Fruit fly (Drosophila melanogaster) whole organism, embryonic: ENCODE results near the gene tj.

Source experiments
- Adf1 ChIP-seq: fragments of 200-800 bp; sonication (Bioruptor generic); IDR thresholded peaks from 2 replicates; pipeline ENCODE4 v1.3.6; 2022; ENCODE audit warnings: missing biosample characterization, missing genetic modification characterization
- B-H1 ChIP-seq: fragments of 200-800 bp; sonication (Bioruptor generic); IDR thresholded peaks from 3 replicates; pipeline ENCODE4 v1.3.6; 2022; ENCODE audit warnings: missing biosample characterization, missing genetic modification characterization
- CG10267 ChIP-seq: fragments of 200-800 bp; sonication (Bioruptor generic); optimal IDR thresholded peaks from 2 replicates; lab custom pipeline; 2018; ENCODE audit warnings: missing biosample characterization, mild to moderate bottlenecking, missing genetic modification characterization, moderate library complexity
- CG10654 ChIP-seq: fragments of 200-800 bp; sonication (Bioruptor generic); optimal IDR thresholded peaks from 2 replicates; lab custom pipeline; 2016; ENCODE audit warnings: missing biosample characterization, missing genetic modification characterization
- CG10959 ChIP-seq: fragments of 200-800 bp; sonication (Bioruptor generic); IDR thresholded peaks from 2 replicates; pipeline ENCODE4 v1.3.6; 2022; ENCODE audit warnings: missing biosample characterization, missing genetic modification characterization
- CG11085 ChIP-seq: fragments of 200-800 bp; sonication (Bioruptor generic); IDR thresholded peaks from 2 replicates; pipeline ENCODE4 v1.3.6; 2022; ENCODE audit warnings: missing biosample characterization, missing genetic modification characterization
- CG1233 ChIP-seq: fragments of 200-800 bp; sonication (Bioruptor generic); optimal IDR thresholded peaks from 4 replicates; lab custom pipeline; 2018; ENCODE audit warnings: missing biosample characterization, mild to moderate bottlenecking, missing genetic modification characterization
- CG14667 ChIP-seq: fragments of 200-800 bp; sonication (Bioruptor generic); IDR thresholded peaks from 2 replicates; pipeline ENCODE4 v1.3.6; 2022; ENCODE audit warnings: missing biosample characterization, missing genetic modification characterization
- CG14860 ChIP-seq: fragments of 200-800 bp; sonication (Bioruptor generic); IDR thresholded peaks from 3 replicates; pipeline ENCODE4 v1.3.6; 2022; ENCODE audit warnings: missing biosample characterization, missing genetic modification characterization; ENCODE audit not compliant: partially characterized antibody
- CG1603 ChIP-seq: fragments of 200-800 bp; sonication (Bioruptor generic); optimal IDR thresholded peaks from 2 replicates; lab custom pipeline; 2019; ENCODE audit warnings: missing biosample characterization, mild to moderate bottlenecking, missing genetic modification characterization, moderate library complexity
- CG16815 ChIP-seq: fragments of 200-800 bp; sonication (Bioruptor generic); optimal IDR thresholded peaks from 3 replicates; lab custom pipeline; 2017; ENCODE audit warnings: missing biosample characterization, mild to moderate bottlenecking, missing genetic modification characterization
- CG17568 ChIP-seq: fragments of 200-800 bp; sonication (Bioruptor generic); optimal IDR thresholded peaks from 2 replicates; lab custom pipeline; 2018; ENCODE audit warnings: missing biosample characterization, mild to moderate bottlenecking, missing genetic modification characterization, moderate library complexity
- CG18011 ChIP-seq: fragments of 200-800 bp; sonication (Bioruptor generic); optimal IDR thresholded peaks from 2 replicates; lab custom pipeline; 2017; ENCODE audit warnings: missing biosample characterization, missing genetic modification characterization, mild to moderate bottlenecking, moderate library complexity, missing genotype
- CG18619 ChIP-seq: fragments of 200-800 bp; sonication (Bioruptor generic); optimal IDR thresholded peaks from 3 replicates; lab custom pipeline; 2017; ENCODE audit warnings: missing biosample characterization, mild to moderate bottlenecking, missing genetic modification characterization
- CG30431 ChIP-seq: fragments of 200-800 bp; sonication (Bioruptor generic); optimal IDR thresholded peaks from 2 replicates; lab custom pipeline; 2017; ENCODE audit warnings: missing biosample characterization, missing genetic modification characterization
- CG3838 ChIP-seq: fragments of 200-800 bp; sonication (Bioruptor generic); optimal IDR thresholded peaks from 3 replicates; lab custom pipeline; 2016; ENCODE audit warnings: missing biosample characterization, missing genetic modification characterization
- CG6791 ChIP-seq: fragments of 200-800 bp; sonication (Bioruptor generic); IDR thresholded peaks from 3 replicates; pipeline ENCODE4 v1.3.6; 2022; ENCODE audit warnings: missing biosample characterization, missing genetic modification characterization; ENCODE audit not compliant: partially characterized antibody
- CG8944 ChIP-seq: fragments of 200-800 bp; sonication (Bioruptor generic); optimal IDR thresholded peaks from 3 replicates; lab custom pipeline; 2016; ENCODE audit warnings: missing biosample characterization, missing genetic modification characterization
- CG9437 ChIP-seq: fragments of 200-800 bp; sonication (Bioruptor generic); optimal IDR thresholded peaks from 2 replicates; lab custom pipeline; 2018; ENCODE audit warnings: missing biosample characterization, mild to moderate bottlenecking, missing genetic modification characterization
- CG9876 ChIP-seq: fragments of 200-800 bp; sonication (Bioruptor generic); optimal IDR thresholded peaks from 2 replicates; lab custom pipeline; 2016; ENCODE audit warnings: missing biosample characterization, missing genetic modification characterization
- Dbx ChIP-seq: fragments of 200-800 bp; sonication (Bioruptor generic); IDR thresholded peaks from 3 replicates; pipeline ENCODE4 v1.3.6; 2022; ENCODE audit warnings: missing biosample characterization, missing genetic modification characterization
- Deaf1 ChIP-seq: fragments of 200-800 bp; optimal IDR thresholded peaks from 3 replicates; lab custom pipeline; 2019; ENCODE audit warnings: missing biosample characterization, mild to moderate bottlenecking, missing genetic modification characterization, moderate library complexity
- E2f1 ChIP-seq: fragments of 200-800 bp; sonication (Bioruptor generic); IDR thresholded peaks from 2 replicates; pipeline ENCODE4 v1.3.6; 2022; ENCODE audit warnings: missing biosample characterization, missing genetic modification characterization
- Eip74EF ChIP-seq, 2 experiments: fragments of 200-800 bp in 1 of 2; fragments of >200 bp in 1 of 2; sonication (Bioruptor generic) in 1 of 2; optimal IDR thresholded peaks; 2 replicates each; lab custom pipeline; 2017 to 2019; ENCODE audit warnings: missing biosample characterization in 2 of 2, missing genetic modification characterization in 2 of 2, mild to moderate bottlenecking in 1 of 2, moderate library complexity in 1 of 2
- Elba2 ChIP-seq: fragments of 200-800 bp; sonication (Bioruptor generic); optimal IDR thresholded peaks from 3 replicates; lab custom pipeline; 2016; ENCODE audit warnings: missing biosample characterization, missing genetic modification characterization
- Gug ChIP-seq: fragments of 200-800 bp; sonication (Bioruptor generic); IDR thresholded peaks from 4 replicates; pipeline ENCODE4 v1.3.6; 2022; ENCODE audit warnings: missing biosample characterization, missing genetic modification characterization
- Hr78 ChIP-seq, 2 experiments: fragments of 200-800 bp in 1 of 2; fragments of >200 bp in 1 of 2; sonication (Bioruptor generic) in 1 of 2; optimal IDR thresholded peaks; 2 replicates each; lab custom pipeline; 2017 to 2019; ENCODE audit warnings: missing biosample characterization in 2 of 2, missing genetic modification characterization in 2 of 2, mild to moderate bottlenecking in 1 of 2, moderate library complexity in 1 of 2
- Jarid2 ChIP-seq: fragments of 200-800 bp; sonication (Bioruptor generic); optimal IDR thresholded peaks from 3 replicates; lab custom pipeline; 2017; ENCODE audit warnings: mild to moderate bottlenecking, missing biosample characterization, missing genetic modification reagents, missing genetic modification characterization
- Pdp1 ChIP-seq, 2 experiments: fragments of 200-800 bp; sonication (Bioruptor generic); optimal IDR thresholded peaks; 3 replicates each; lab custom pipeline; 2016; ENCODE audit warnings: missing biosample characterization in 2 of 2, missing genetic modification characterization in 2 of 2, mild to moderate bottlenecking in 1 of 2, moderate library complexity in 1 of 2
- Six4 ChIP-seq: fragments of 200-800 bp; sonication (Bioruptor generic); optimal IDR thresholded peaks from 2 replicates; lab custom pipeline; 2016; ENCODE audit warnings: missing biosample characterization, missing genetic modification characterization
- ap ChIP-seq: fragments of 200-800 bp; sonication (Bioruptor generic); IDR thresholded peaks from 2 replicates; pipeline ENCODE4 v1.3.6; 2022; ENCODE audit warnings: missing biosample characterization, missing genetic modification characterization
- ara ChIP-seq: fragments of 200-800 bp; sonication (Bioruptor generic); IDR thresholded peaks from 2 replicates; pipeline ENCODE4 v1.3.6; 2022; ENCODE audit warnings: missing biosample characterization, missing genetic modification characterization
- bcd ChIP-seq: fragments of 200-800 bp; sonication (Bioruptor generic); optimal IDR thresholded peaks from 2 replicates; lab custom pipeline; 2017; ENCODE audit warnings: missing biosample characterization, mild to moderate bottlenecking, missing genetic modification characterization
- croc ChIP-seq: fragments of 200-800 bp; sonication (Bioruptor generic); conservative IDR thresholded peaks from 3 replicates; pipeline ENCODE4 v1.3.6; 2022; ENCODE audit warnings: missing biosample characterization, missing genetic modification characterization
- dimm ChIP-seq: fragments of 200-800 bp; sonication (Bioruptor generic); IDR thresholded peaks from 2 replicates; pipeline ENCODE4 v1.3.6; 2022; ENCODE audit warnings: missing biosample characterization, missing genetic modification characterization
- gro ChIP-seq: fragments of 200-800 bp; sonication (Bioruptor generic); optimal IDR thresholded peaks from 2 replicates; lab custom pipeline; 2016; ENCODE audit warnings: missing biosample characterization, missing genetic modification characterization
- her ChIP-seq: fragments of 200-800 bp; sonication (Bioruptor generic); optimal IDR thresholded peaks from 2 replicates; lab custom pipeline; 2016; ENCODE audit warnings: missing biosample characterization, missing genetic modification characterization
- lab ChIP-seq: fragments of 200-800 bp; sonication (Bioruptor generic); optimal IDR thresholded peaks from 3 replicates; lab custom pipeline; 2017; ENCODE audit warnings: missing biosample characterization, missing genetic modification characterization, mild to moderate bottlenecking, moderate library complexity, missing genetic modification reagents
- pan ChIP-seq, 4 experiments: fragments of >200 bp in 3 of 4; fragments of 200-800 bp in 1 of 4; sonication (Bioruptor generic) in 1 of 4; optimal IDR thresholded peaks in 3 of 4; IDR thresholded peaks in 1 of 4; 2 replicates each; pipeline versions ENCODE4 v1.3.6 to Lab custom; 2017 to 2022; ENCODE audit warnings: missing biosample characterization in 2 of 4, missing genetic modification characterization in 2 of 4, mixed read lengths in 1 of 4
- peb ChIP-seq: fragments of 200-800 bp; sonication (Bioruptor generic); IDR thresholded peaks from 2 replicates; pipeline ENCODE4 v1.3.6; 2022; ENCODE audit warnings: missing biosample characterization, missing genetic modification characterization
- pum ChIP-seq: fragments of 200-800 bp; sonication (Bioruptor generic); optimal IDR thresholded peaks from 2 replicates; lab custom pipeline; 2016; ENCODE audit warnings: missing biosample characterization, missing genetic modification characterization
- ro ChIP-seq: fragments of 200-800 bp; sonication (Bioruptor generic); IDR thresholded peaks from 2 replicates; pipeline ENCODE4 v1.3.6; 2022; ENCODE audit warnings: missing biosample characterization, missing genetic modification characterization
- scrt ChIP-seq: fragments of 200-800 bp; sonication (Bioruptor generic); optimal IDR thresholded peaks from 2 replicates; lab custom pipeline; 2018; ENCODE audit warnings: missing biosample characterization, mild to moderate bottlenecking, missing genetic modification characterization, moderate library complexity
- seq ChIP-seq: fragments of 200-800 bp; sonication (Bioruptor generic); IDR thresholded peaks from 2 replicates; pipeline ENCODE4 v1.3.6; 2022; ENCODE audit warnings: missing biosample characterization, missing genetic modification characterization
- slou ChIP-seq: fragments of 200-800 bp; sonication (Bioruptor generic); optimal IDR thresholded peaks from 3 replicates; lab custom pipeline; 2016; ENCODE audit warnings: missing biosample characterization, missing genetic modification characterization
- stc ChIP-seq: fragments of 200-800 bp; sonication (Bioruptor generic); IDR thresholded peaks from 2 replicates; pipeline ENCODE4 v1.3.6; 2022; ENCODE audit warnings: missing biosample characterization, missing genetic modification characterization
- tio ChIP-seq: fragments of 200-800 bp; sonication (Bioruptor generic); optimal IDR thresholded peaks from 2 replicates; lab custom pipeline; 2017; ENCODE audit warnings: missing biosample characterization, missing genetic modification characterization, inconsistent platforms
- trem ChIP-seq: fragments of 200-800 bp; optimal IDR thresholded peaks from 3 replicates; lab custom pipeline; 2019; ENCODE audit warnings: missing biosample characterization, mild to moderate bottlenecking, missing genetic modification characterization, moderate library complexity
- yki ChIP-seq: fragments of >200 bp; optimal IDR thresholded peaks from 3 replicates; lab custom pipeline; 2018

tj gene

DNA sequence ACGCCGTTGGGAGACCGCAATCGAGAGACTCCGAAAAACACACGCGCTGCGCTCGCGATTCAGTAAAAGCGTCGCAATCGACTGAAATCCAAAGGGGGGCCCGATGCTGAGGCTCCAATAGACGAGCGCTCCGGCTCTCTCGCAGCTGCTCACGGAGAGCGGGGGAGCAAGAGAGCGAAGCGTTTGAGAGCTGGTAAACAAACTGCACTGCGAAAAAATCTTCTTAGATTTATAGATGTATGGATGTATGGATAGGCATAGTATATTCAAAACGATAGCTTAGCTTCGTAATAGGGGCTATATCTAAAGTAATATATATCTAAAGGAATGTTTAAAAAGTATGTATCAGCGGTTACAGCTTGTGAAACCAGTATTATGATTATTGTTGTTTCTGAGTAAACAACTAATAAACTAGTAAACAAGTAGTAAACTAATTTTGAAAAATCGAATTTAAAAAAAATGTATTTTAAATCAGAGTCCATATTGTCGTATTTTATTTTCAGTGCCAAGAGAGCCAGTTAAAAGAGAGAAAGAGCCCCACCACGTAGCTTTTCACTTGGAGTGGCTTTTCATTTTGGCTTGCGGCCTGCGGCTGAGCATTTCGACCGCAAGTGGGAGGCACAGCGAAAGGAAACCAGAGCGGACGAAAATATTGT lies 40.5 kb upstream of the tj start, which contains the start of the genes Alp12 and CG13085 (continued):
- no peak for TF ChIP-seq CG14860 (GFP tag; lab: Robert Waterston, UW)
- TF ChIP-seq Dbx (GFP tag; lab: Robert Waterston, UW), result peak; percentile 96
- TF ChIP-seq ap, result peak; percentile 92
- TF ChIP-seq her (GFP tag; lab: Kevin White, UChicago), result peak; percentile 87
- TF ChIP-seq Gug (GFP tag; lab: Robert Waterston, UW), result peak; percentile 91
- TF ChIP-seq CG3838, result peak; percentile 90
- TF ChIP-seq E2f1 (GFP tag; lab: Robert Waterston, UW), result peak; percentile 96
- peak; percentile 89 for TF ChIP-seq Deaf1
- TF ChIP-seq slou (GFP tag; lab: Kevin White, UChicago), result peak; percentile 94
- TF ChIP-seq croc (GFP tag; lab: Robert Waterston, UW), result peak; percentile 96
- TF ChIP-seq yki (lab: Kevin White, UChicago), result peak; percentile 80
- peak; percentile 83 for TF ChIP-seq CG1603
- peak; percentile 97 for TF ChIP-seq CG17568 (GFP tag; lab: Kevin White, UChicago)
- peak; percentile 87 for TF ChIP-seq peb (GFP tag; lab: Robert Waterston, UW)
- peak; percentile 98 for TF ChIP-seq tio (GFP tag; lab: Kevin White, UChicago)
- peak; percentile 80 for TF ChIP-seq CG9876 (GFP tag; lab: Kevin White, UChicago)
- peak; percentile 93 for TF ChIP-seq CG16815 (GFP tag; lab: Kevin White, UChicago)
- TF ChIP-seq CG30431 (GFP tag; lab: Kevin White, UChicago), result peak; percentile 94
- TF ChIP-seq dimm (GFP tag; lab: Robert Waterston, UW), result peak; percentile 87
- no peak for TF ChIP-seq pan (optimal IDR thresholded peaks at IDR 0.05; lab: Kevin White, UChicago)
- TF ChIP-seq pan (GFP tag; optimal IDR thresholded peaks at IDR 0.05 in 1 of 2, IDR thresholded peaks at IDR 0.05 in 1 of 2), result peak in 1 of 2 experiments; percentile 95
- TF ChIP-seq ro (GFP tag; lab: Robert Waterston, UW), result peak; percentile 93
- TF ChIP-seq CG18619, result peak; percentile 99
- peak; percentile 93 for TF ChIP-seq CG10654 (GFP tag; lab: Kevin White, UChicago)
- TF ChIP-seq CG10959 (GFP tag; lab: Robert Waterston, UW), result peak; percentile 87
- TF ChIP-seq stc (GFP tag; lab: Robert Waterston, UW), result peak; percentile 96
- peak; percentile 94 for TF ChIP-seq pum (GFP tag; lab: Kevin White, UChicago)
- peak in 1 of 2 experiments; percentile 98 for TF ChIP-seq Eip74EF (GFP tag; optimal IDR thresholded peaks at IDR 0.05; lab: Kevin White, UChicago)
- TF ChIP-seq CG14667 (GFP tag; lab: Robert Waterston, UW), result peak; percentile 93
- TF ChIP-seq B-H1 (GFP tag; lab: Robert Waterston, UW), result peak; percentile 91
- TF ChIP-seq CG10267 (tag; lab: Kevin White, UChicago), result peak; percentile 95
- peak; percentile 96 for TF ChIP-seq CG9437 (GFP tag; lab: Kevin White, UChicago)
- TF ChIP-seq Six4 (GFP tag; lab: Kevin White, UChicago), result peak; percentile 95
- TF ChIP-seq CG1233 (GFP tag; lab: Kevin White, UChicago), result peak; percentile 98
- peak; percentile 86 for TF ChIP-seq Jarid2 (GFP tag; lab: Kevin White, UChicago)
- peak; percentile 97 for TF ChIP-seq seq
- peak; percentile 95 for TF ChIP-seq ara (GFP tag; lab: Robert Waterston, UW)
- peak; percentile 99 for TF ChIP-seq lab
- TF ChIP-seq CG6791 (GFP tag; lab: Robert Waterston, UW), result peak; percentile 54; the same call in 2 of the 3 replicates
- TF ChIP-seq gro (GFP tag; lab: Kevin White, UChicago), result peak; percentile 92
- peak in 1 of 2 experiments; percentile 94 for TF ChIP-seq Hr78 (GFP tag; optimal IDR thresholded peaks at IDR 0.05; lab: Kevin White, UChicago)
- peak; percentile 98 for TF ChIP-seq bcd (GFP tag; lab: Kevin White, UChicago)
- peak; percentile 89 for TF ChIP-seq CG18011 (GFP tag; lab: Kevin White, UChicago)
- TF ChIP-seq Adf1 (GFP tag; lab: Robert Waterston, UW), result peak; percentile 83
- TF ChIP-seq trem (tag; lab: Kevin White, UChicago), result peak; percentile 95
- TF ChIP-seq scrt, result peak; percentile 96
- peak; percentile 87 for TF ChIP-seq CG8944 (GFP tag; lab: Kevin White, UChicago)
- peak; percentile 27 for TF ChIP-seq Elba2 (GFP tag; lab: Kevin White, UChicago)
- TF ChIP-seq CG11085 (GFP tag; lab: Robert Waterston, UW), result peak; percentile 87
- TF ChIP-seq Pdp1 (GFP tag; optimal IDR thresholded peaks at IDR 0.05; lab: Kevin White, UChicago), result peak; percentile 93 to 95
